Fruit fly (Drosophila melanogaster) whole organism, prepupa: ENCODE results near the gene Gbeta13F.

ENCODE experiments used
- CG10669 ChIP-seq: fragments of 200-800 bp; sonication (Bioruptor generic); optimal IDR thresholded peaks from 3 replicates; lab custom pipeline; 2018; ENCODE audit warnings: missing biosample characterization, mild to moderate bottlenecking, missing genetic modification characterization, moderate library complexity
- CG11294 ChIP-seq: fragments of 200-800 bp; sonication (Bioruptor generic); IDR thresholded peaks from 2 replicates; pipeline ENCODE4 v1.3.6; 2022; ENCODE audit warnings: missing biosample characterization, missing genetic modification characterization
- CG11762 ChIP-seq: fragments of 200-800 bp; sonication (Bioruptor generic); optimal IDR thresholded peaks from 3 replicates; lab custom pipeline; 2016; ENCODE audit warnings: missing biosample characterization, missing genetic modification characterization; ENCODE audit not compliant: insufficient read depth
- CG15336 ChIP-seq: fragments of 200-800 bp; sonication (Bioruptor generic); IDR thresholded peaks from 2 replicates; pipeline ENCODE4 v1.3.6; 2022; ENCODE audit warnings: missing biosample characterization, missing genetic modification characterization
- CG1621 ChIP-seq: fragments of 200-800 bp; sonication (Bioruptor generic); optimal IDR thresholded peaks from 3 replicates; lab custom pipeline; 2018; ENCODE audit warnings: missing biosample characterization, mild to moderate bottlenecking, missing genetic modification characterization
- CG16779 ChIP-seq: fragments of 200-800 bp; sonication (Bioruptor generic); optimal IDR thresholded peaks from 3 replicates; lab custom pipeline; 2017; ENCODE audit warnings: missing biosample characterization, mild to moderate bottlenecking, missing genetic modification characterization
- CG3032 ChIP-seq: fragments of 200-800 bp; optimal IDR thresholded peaks from 2 replicates; lab custom pipeline; 2019; ENCODE audit warnings: missing biosample characterization, mild to moderate bottlenecking, missing genetic modification characterization, moderate library complexity
- CG31627 ChIP-seq: fragments of 200-800 bp; sonication (Bioruptor generic); optimal IDR thresholded peaks from 3 replicates; lab custom pipeline; 2016; ENCODE audit warnings: missing biosample characterization, missing genetic modification characterization
- CG34406 ChIP-seq: fragments of 200-800 bp; sonication (Bioruptor generic); optimal IDR thresholded peaks from 3 replicates; lab custom pipeline; 2016; ENCODE audit warnings: missing biosample characterization, missing genetic modification characterization
- CG6163 ChIP-seq: fragments of 200-800 bp; sonication (Bioruptor generic); IDR thresholded peaks from 3 replicates; pipeline ENCODE4 v1.3.6; 2022; ENCODE audit warnings: missing biosample characterization, missing genetic modification characterization
- CG6276 ChIP-seq: fragments of 200-800 bp; sonication (Bioruptor generic); optimal IDR thresholded peaks from 2 replicates; lab custom pipeline; 2017; ENCODE audit warnings: missing biosample characterization, mild to moderate bottlenecking, missing genetic modification characterization
- CG6792 ChIP-seq: fragments of 200-800 bp; sonication (Bioruptor generic); optimal IDR thresholded peaks from 3 replicates; lab custom pipeline; 2016; ENCODE audit warnings: missing biosample characterization, missing genetic modification characterization
- CG6808 ChIP-seq: fragments of 200-800 bp; sonication (Bioruptor generic); optimal IDR thresholded peaks from 3 replicates; lab custom pipeline; 2017; ENCODE audit warnings: missing biosample characterization, missing genetic modification characterization, mild to moderate bottlenecking, moderate library complexity, missing genetic modification reagents
- CG6854 ChIP-seq: fragments of 200-800 bp; sonication (Bioruptor generic); optimal IDR thresholded peaks from 2 replicates; lab custom pipeline; 2017; ENCODE audit warnings: missing biosample characterization, mild to moderate bottlenecking, missing genetic modification characterization
- CG8119 ChIP-seq: fragments of 200-800 bp; sonication (Bioruptor generic); IDR thresholded peaks from 3 replicates; pipeline ENCODE4 v1.3.6; 2022; ENCODE audit warnings: missing biosample characterization, missing genetic modification characterization
- CG8319 ChIP-seq: fragments of 200-800 bp; sonication (Bioruptor generic); optimal IDR thresholded peaks from 3 replicates; lab custom pipeline; 2016; ENCODE audit warnings: missing biosample characterization, missing genetic modification characterization
- CG8632 ChIP-seq: fragments of 200-800 bp; sonication (Bioruptor generic); optimal IDR thresholded peaks from 3 replicates; lab custom pipeline; 2016; ENCODE audit warnings: missing biosample characterization, missing genetic modification characterization
- CG9139 ChIP-seq: fragments of 200-800 bp; sonication (Bioruptor generic); optimal IDR thresholded peaks from 3 replicates; lab custom pipeline; 2017; ENCODE audit warnings: missing biosample characterization, mild to moderate bottlenecking, missing genetic modification characterization
- Eip75B ChIP-seq: fragments of 200-800 bp; sonication (Bioruptor generic); optimal IDR thresholded peaks from 3 replicates; lab custom pipeline; 2016; ENCODE audit warnings: missing biosample characterization, missing genetic modification characterization
- Eip78C ChIP-seq: fragments of 200-800 bp; sonication (Bioruptor generic); peaks from one replicate; lab custom pipeline; 2016; ENCODE audit warnings: missing biosample characterization, missing genetic modification characterization
- Eip93F ChIP-seq: fragments of 200-800 bp; sonication (Bioruptor generic); optimal IDR thresholded peaks from 2 replicates; lab custom pipeline; 2016; ENCODE audit warnings: missing biosample characterization, mild to moderate bottlenecking, missing genetic modification characterization
- Ets96B ChIP-seq: fragments of 200-800 bp; optimal IDR thresholded peaks from 2 replicates; lab custom pipeline; 2019; ENCODE audit warnings: missing biosample characterization, mild to moderate bottlenecking, missing genetic modification characterization, moderate library complexity
- Gug ChIP-seq: fragments of 200-800 bp; sonication (Bioruptor generic); IDR thresholded peaks from 2 replicates; pipeline ENCODE4 v1.3.6; 2022; ENCODE audit warnings: missing biosample characterization, missing genetic modification characterization
- Hr39 ChIP-seq: fragments of 200-800 bp; sonication (Bioruptor generic); optimal IDR thresholded peaks from 2 replicates; lab custom pipeline; 2016; ENCODE audit warnings: missing biosample characterization, missing genetic modification characterization
- Lpt ChIP-seq: fragments of 200-800 bp; sonication (Bioruptor generic); optimal IDR thresholded peaks from 3 replicates; lab custom pipeline; 2016; ENCODE audit warnings: missing biosample characterization, missing genetic modification characterization
- Met ChIP-seq: fragments of 200-800 bp; sonication (Bioruptor generic); optimal IDR thresholded peaks from 3 replicates; lab custom pipeline; 2016; ENCODE audit warnings: missing biosample characterization, missing genetic modification characterization
- Smox ChIP-seq: fragments of 200-800 bp; sonication (Bioruptor generic); optimal IDR thresholded peaks from 3 replicates; lab custom pipeline; 2016; ENCODE audit warnings: missing biosample characterization, missing genetic modification characterization
- Sox102F ChIP-seq: fragments of 200-800 bp; sonication (Bioruptor generic); optimal IDR thresholded peaks from 2 replicates; lab custom pipeline; 2016; ENCODE audit warnings: missing biosample characterization, mild to moderate bottlenecking, missing genetic modification characterization
- achi ChIP-seq: fragments of 200-800 bp; sonication (Bioruptor generic); optimal IDR thresholded peaks from 3 replicates; lab custom pipeline; 2016; ENCODE audit warnings: missing biosample characterization, missing genetic modification characterization
- cyc ChIP-seq: fragments of 200-800 bp; sonication (Bioruptor generic); optimal IDR thresholded peaks from 3 replicates; lab custom pipeline; 2016; ENCODE audit warnings: missing biosample characterization, missing genetic modification characterization
- dac ChIP-seq: fragments of 200-800 bp; sonication (Bioruptor generic); optimal IDR thresholded peaks from 2 replicates; lab custom pipeline; 2017; ENCODE audit warnings: missing biosample characterization, mild to moderate bottlenecking, missing genetic modification characterization
- dsx ChIP-seq: fragments of 200-800 bp; optimal IDR thresholded peaks from 3 replicates; lab custom pipeline; 2019; ENCODE audit warnings: missing biosample characterization, mild to moderate bottlenecking, missing genetic modification characterization, moderate library complexity; ENCODE audit not compliant: poor library complexity, severe bottlenecking
- eg ChIP-seq: fragments of 200-800 bp; sonication (Bioruptor generic); IDR thresholded peaks from 3 replicates; pipeline ENCODE4 v1.3.6; 2022; ENCODE audit warnings: missing biosample characterization, missing genetic modification characterization
- esn ChIP-seq: fragments of 200-800 bp; sonication (Bioruptor generic); optimal IDR thresholded peaks from 2 replicates; lab custom pipeline; 2016; ENCODE audit warnings: missing biosample characterization, mild to moderate bottlenecking, missing genetic modification characterization, moderate library complexity
- fd59A ChIP-seq: fragments of 200-800 bp; sonication (Bioruptor generic); optimal IDR thresholded peaks from 2 replicates; lab custom pipeline; 2017; ENCODE audit warnings: missing biosample characterization, mild to moderate bottlenecking, missing genetic modification characterization, missing genetic modification reagents
- fd85E ChIP-seq: fragments of 200-800 bp; sonication (Bioruptor generic); optimal IDR thresholded peaks from 3 replicates; lab custom pipeline; 2016; ENCODE audit warnings: missing biosample characterization, missing genetic modification characterization
- fkh ChIP-seq: fragments of 200-800 bp; sonication (Bioruptor generic); optimal IDR thresholded peaks from 3 replicates; lab custom pipeline; 2017; ENCODE audit warnings: missing biosample characterization, mild to moderate bottlenecking, missing genetic modification characterization, moderate library complexity
- lz ChIP-seq: fragments of 200-800 bp; sonication (Bioruptor generic); optimal IDR thresholded peaks from 3 replicates; lab custom pipeline; 2016; ENCODE audit warnings: missing biosample characterization, missing genetic modification characterization
- net ChIP-seq: fragments of 200-800 bp; sonication (Bioruptor generic); optimal IDR thresholded peaks from 3 replicates; lab custom pipeline; 2016; ENCODE audit warnings: missing biosample characterization, missing genetic modification characterization
- salr ChIP-seq, 2 experiments: fragments of 200-800 bp; sonication (Bioruptor generic); optimal IDR thresholded peaks; 3 replicates each; lab custom pipeline; 2016 to 2018; ENCODE audit warnings: missing biosample characterization in 2 of 2, missing genetic modification characterization in 2 of 2, mild to moderate bottlenecking in 1 of 2
- spab ChIP-seq: fragments of 200-800 bp; sonication (Bioruptor generic); optimal IDR thresholded peaks from 2 replicates; lab custom pipeline; 2017; ENCODE audit warnings: missing biosample characterization, mild to moderate bottlenecking, missing genetic modification characterization, missing genetic modification reagents
- ss ChIP-seq, 2 experiments: fragments of 200-800 bp; sonication (Bioruptor generic); optimal IDR thresholded peaks; 2 replicates in 1 of 2; 3 replicates in 1 of 2; lab custom pipeline; 2017 to 2018; ENCODE audit warnings: mild to moderate bottlenecking in 2 of 2, missing biosample characterization in 2 of 2, missing genetic modification characterization in 2 of 2, moderate library complexity in 1 of 2
- vri ChIP-seq: fragments of 200-800 bp; sonication (Bioruptor generic); optimal IDR thresholded peaks from 3 replicates; lab custom pipeline; 2016; ENCODE audit warnings: missing biosample characterization, mild to moderate bottlenecking, missing genetic modification characterization

The Gbeta13F gene

DNA sequence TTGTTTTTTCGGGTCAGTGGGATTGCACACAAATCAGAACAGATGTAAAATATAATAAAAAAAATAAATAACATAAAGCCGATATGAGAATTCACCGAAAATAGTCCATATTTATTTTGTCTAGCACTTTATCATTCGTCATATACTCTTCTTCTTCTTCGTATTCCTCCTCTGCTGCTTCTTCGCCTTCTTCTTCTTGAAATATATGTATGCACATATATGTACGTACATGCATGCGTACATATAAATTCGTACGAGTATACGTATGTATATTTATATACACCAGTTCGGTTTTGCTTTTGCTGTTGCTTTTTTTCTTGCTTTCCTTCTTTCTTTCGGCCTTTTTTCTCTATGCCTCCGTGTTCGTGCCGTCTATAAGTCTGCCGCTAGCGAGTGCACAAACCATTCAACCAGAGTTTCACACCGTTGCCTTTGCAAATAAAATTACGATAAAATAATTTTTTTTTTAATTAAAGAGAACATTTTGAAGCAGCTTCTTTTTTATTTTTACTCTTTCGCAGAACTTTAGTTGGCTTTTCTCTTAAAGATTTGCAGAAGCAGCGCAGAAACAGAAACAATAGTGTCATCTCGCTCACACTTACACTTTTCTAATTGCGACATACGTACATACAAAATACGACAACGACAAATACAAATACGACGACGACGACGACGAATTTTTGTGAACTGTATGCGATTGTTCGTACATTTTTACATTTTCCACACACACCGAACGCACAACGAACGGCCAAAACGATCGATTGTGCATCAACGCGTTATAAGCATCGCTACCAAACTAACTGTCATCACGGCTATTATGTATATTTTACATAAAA is 26.7 kb downstream of the Gbeta13F start:
- TF ChIP-seq CG8632 (peak; percentile 75), salr (GFP tag; optimal IDR thresholded peaks at IDR 0.05; lab: Kevin White, UChicago) (peak in 1 of 2 experiments; percentile 81), CG3032 (peak; percentile 90), dsx (GFP tag; lab: Kevin White, UChicago) (peak; percentile 88), vri (GFP tag; lab: Kevin White, UChicago) (no peak), Lpt (peak; percentile 91), CG6276 (GFP tag; lab: Kevin White, UChicago) (peak; percentile 97), CG6163 (GFP tag; lab: Robert Waterston, UW) (peak; percentile 98), eg (peak; percentile 96), Eip75B (GFP tag; lab: Kevin White, UChicago) (peak; percentile 78), CG11762 (GFP tag; lab: Kevin White, UChicago) (peak; percentile 46), CG16779 (tag; lab: Kevin White, UChicago) (peak; percentile 96), CG1621 (tag; lab: Kevin White, UChicago) (peak; percentile 94), CG6808 (peak; percentile 94), fd85E (peak; percentile 43), Eip78C (peak; percentile 76), ss (GFP tag; optimal IDR thresholded peaks at IDR 0.05; lab: Kevin White, UChicago) (peak; percentile 97 to 98), Eip93F (GFP tag; lab: Kevin White, UChicago) (peak; percentile 79), lz (GFP tag; lab: Kevin White, UChicago) (peak; percentile 14), CG31627 (GFP tag; lab: Kevin White, UChicago) (no peak), achi (GFP tag; lab: Kevin White, UChicago) (no peak), dac (GFP tag; lab: Kevin White, UChicago) (peak; percentile 88), spab (GFP tag; lab: Kevin White, UChicago) (peak; percentile 87), fkh (GFP tag; lab: Kevin White, UChicago) (peak; percentile 87), CG15336 (GFP tag; lab: Robert Waterston, UW) (peak; percentile 91), Smox (no peak), CG34406 (GFP tag; lab: Kevin White, UChicago) (peak; percentile 74), Gug (GFP tag; lab: Robert Waterston, UW) (peak; percentile 76), fd59A (GFP tag; lab: Kevin White, UChicago) (peak; percentile 68), Sox102F (GFP tag; lab: Kevin White, UChicago) (no peak), CG9139 (GFP tag; lab: Kevin White, UChicago) (peak; percentile 92), CG6854 (GFP tag; lab: Kevin White, UChicago) (peak; percentile 89), Met (GFP tag; lab: Kevin White, UChicago) (no peak), CG11294 (peak; percentile 56; the same call in 1 of the 2 replicates), CG6792 (GFP tag; lab: Kevin White, UChicago) (peak; percentile 39), CG10669 (GFP tag; lab: Kevin White, UChicago) (peak; percentile 89), esn (peak; percentile 55), net (peak; percentile 92), CG8319 (no peak), cyc (GFP tag; lab: Kevin White, UChicago) (no peak), Ets96B (peak; percentile 92), CG8119 (GFP tag; lab: Robert Waterston, UW) (peak; percentile 92), Hr39 (GFP tag; lab: Kevin White, UChicago) (no peak)
- TF ChIP-seq, all 60 proteins: peak for 34
